Fruit fly (Drosophila melanogaster) whole organism, embryonic: ENCODE data around the gene CG1233.

Source experiments
- B-H1 ChIP-seq: fragments of 200-800 bp; sonication (Bioruptor generic); IDR thresholded peaks from 3 replicates; pipeline ENCODE4 v1.3.6; 2022; ENCODE audit warnings: missing biosample characterization, missing genetic modification characterization
- CG10147 ChIP-seq: fragments of 200-800 bp; sonication (Bioruptor generic); optimal IDR thresholded peaks from 2 replicates; lab custom pipeline; 2019; ENCODE audit warnings: missing biosample characterization, mild to moderate bottlenecking, missing genetic modification characterization, moderate library complexity
- CG11504 ChIP-seq: fragments of 200-800 bp; sonication (Bioruptor generic); optimal IDR thresholded peaks from 3 replicates; lab custom pipeline; 2019; ENCODE audit warnings: missing biosample characterization, mild to moderate bottlenecking, missing genetic modification characterization, moderate library complexity
- CG12299 ChIP-seq: fragments of 200-800 bp; sonication (Bioruptor generic); optimal IDR thresholded peaks from 2 replicates; lab custom pipeline; 2018; ENCODE audit warnings: missing biosample characterization, mild to moderate bottlenecking, missing genetic modification characterization
- CG14667 ChIP-seq: fragments of 200-800 bp; sonication (Bioruptor generic); IDR thresholded peaks from 2 replicates; pipeline ENCODE4 v1.3.6; 2022; ENCODE audit warnings: missing biosample characterization, missing genetic modification characterization
- CG14710 ChIP-seq: fragments of 200-800 bp; sonication (Bioruptor generic); optimal IDR thresholded peaks from 3 replicates; lab custom pipeline; 2019; ENCODE audit warnings: missing biosample characterization, mild to moderate bottlenecking, missing genetic modification characterization, moderate library complexity
- CG15269 ChIP-seq: fragments of 200-800 bp; sonication (Bioruptor generic); optimal IDR thresholded peaks from 2 replicates; lab custom pipeline; 2018; ENCODE audit warnings: missing biosample characterization, mild to moderate bottlenecking, missing genetic modification characterization, moderate library complexity
- CG15479 ChIP-seq: fragments of 200-800 bp; sonication (Bioruptor generic); optimal IDR thresholded peaks from 3 replicates; lab custom pipeline; 2019; ENCODE audit warnings: missing biosample characterization, mild to moderate bottlenecking, missing genetic modification characterization, moderate library complexity
- CG30020 ChIP-seq: fragments of 200-800 bp; optimal IDR thresholded peaks from 2 replicates; lab custom pipeline; 2019; ENCODE audit warnings: missing biosample characterization, mild to moderate bottlenecking, missing genetic modification characterization, moderate library complexity
- CG31388 ChIP-seq: fragments of 200-800 bp; sonication (Bioruptor generic); optimal IDR thresholded peaks from 2 replicates; lab custom pipeline; 2016; ENCODE audit warnings: missing biosample characterization, missing genetic modification characterization
- CG34422 ChIP-seq: fragments of 200-800 bp; sonication (Bioruptor generic); IDR thresholded peaks from 3 replicates; pipeline ENCODE4 v1.3.6; 2022; ENCODE audit warnings: missing biosample characterization, missing genetic modification characterization
- CG42726 ChIP-seq: fragments of 200-800 bp; sonication (Bioruptor generic); IDR thresholded peaks from 2 replicates; pipeline ENCODE4 v1.3.6; 2022; ENCODE audit warnings: missing biosample characterization, missing genetic modification characterization; ENCODE audit not compliant: partially characterized antibody
- CG7357 ChIP-seq: fragments of 200-800 bp; sonication (Bioruptor generic); IDR thresholded peaks from 3 replicates; pipeline ENCODE4 v1.3.6; 2022; ENCODE audit warnings: missing biosample characterization, missing genetic modification characterization
- CG8359 ChIP-seq: fragments of 200-800 bp; sonication (Bioruptor generic); optimal IDR thresholded peaks from 2 replicates; lab custom pipeline; 2017; ENCODE audit warnings: missing biosample characterization, mild to moderate bottlenecking, missing genetic modification characterization, borderline replicate concordance
- D ChIP-seq, 2 experiments: fragments of 200-800 bp in 1 of 2; fragments of >200 bp in 1 of 2; sonication (Bioruptor generic) in 1 of 2; optimal IDR thresholded peaks; 2 replicates in 1 of 2; 3 replicates in 1 of 2; lab custom pipeline; 2017; ENCODE audit warnings: mild to moderate bottlenecking in 1 of 2, missing biosample characterization in 1 of 2, missing genetic modification characterization in 1 of 2, missing genetic modification reagents in 1 of 2
- Dll ChIP-seq: fragments of 200-800 bp; sonication (Bioruptor generic); IDR thresholded peaks from 4 replicates; pipeline ENCODE4 v1.3.6; 2022; ENCODE audit warnings: missing biosample characterization, missing genetic modification characterization; ENCODE audit not compliant: partially characterized antibody
- Fer1 ChIP-seq: fragments of 200-800 bp; sonication (Bioruptor generic); optimal IDR thresholded peaks from 2 replicates; lab custom pipeline; 2017; ENCODE audit warnings: missing biosample characterization, mild to moderate bottlenecking, missing genetic modification characterization
- Gug ChIP-seq: fragments of 200-800 bp; sonication (Bioruptor generic); IDR thresholded peaks from 4 replicates; pipeline ENCODE4 v1.3.6; 2022; ENCODE audit warnings: missing biosample characterization, missing genetic modification characterization
- H15 ChIP-seq: fragments of 200-800 bp; sonication (Bioruptor generic); IDR thresholded peaks from 3 replicates; pipeline ENCODE4 v1.3.6; 2022; ENCODE audit warnings: missing biosample characterization, missing genetic modification characterization
- HLH4C ChIP-seq: fragments of 200-800 bp; sonication (Bioruptor generic); IDR thresholded peaks from 3 replicates; pipeline ENCODE4 v1.3.6; 2022; ENCODE audit warnings: missing biosample characterization, missing genetic modification characterization; ENCODE audit not compliant: partially characterized antibody
- HLH54F ChIP-seq: fragments of 200-800 bp; sonication (Bioruptor generic); optimal IDR thresholded peaks from 3 replicates; lab custom pipeline; 2016; ENCODE audit warnings: missing biosample characterization, missing genetic modification characterization
- HmgD ChIP-seq: fragments of 200-800 bp; sonication (Bioruptor generic); optimal IDR thresholded peaks from 3 replicates; lab custom pipeline; 2016; ENCODE audit warnings: missing biosample characterization, missing genetic modification characterization
- HmgZ ChIP-seq: fragments of 200-800 bp; sonication (Bioruptor generic); optimal IDR thresholded peaks from 2 replicates; lab custom pipeline; 2018; ENCODE audit warnings: missing biosample characterization, mild to moderate bottlenecking, missing genetic modification characterization
- Jarid2 ChIP-seq: fragments of 200-800 bp; sonication (Bioruptor generic); optimal IDR thresholded peaks from 3 replicates; lab custom pipeline; 2017; ENCODE audit warnings: mild to moderate bottlenecking, missing biosample characterization, missing genetic modification reagents, missing genetic modification characterization
- Kr ChIP-seq: fragments of 200-800 bp; sonication (Bioruptor generic); optimal IDR thresholded peaks from 2 replicates; lab custom pipeline; 2017; ENCODE audit warnings: missing biosample characterization, mild to moderate bottlenecking, missing genetic modification characterization
- MBD-R2 ChIP-seq: fragments of 200-800 bp; sonication (Bioruptor generic); IDR thresholded peaks from 2 replicates; pipeline ENCODE4 v1.3.6; 2022; ENCODE audit warnings: missing biosample characterization, missing genetic modification characterization
- NC2α ChIP-seq: fragments of 200-800 bp; sonication (Bioruptor generic); optimal IDR thresholded peaks from 2 replicates; lab custom pipeline; 2016; ENCODE audit warnings: missing biosample characterization, missing genetic modification characterization
- NFAT ChIP-seq: fragments of 200-800 bp; sonication (Bioruptor generic); IDR thresholded peaks from 2 replicates; pipeline ENCODE4 v1.3.6; 2022; ENCODE audit warnings: missing biosample characterization, missing genetic modification characterization
- Pdp1 ChIP-seq, 2 experiments: fragments of 200-800 bp; sonication (Bioruptor generic); optimal IDR thresholded peaks; 3 replicates each; lab custom pipeline; 2016; ENCODE audit warnings: missing biosample characterization in 2 of 2, missing genetic modification characterization in 2 of 2, mild to moderate bottlenecking in 1 of 2, moderate library complexity in 1 of 2
- Poxn ChIP-seq: fragments of 200-800 bp; sonication (Bioruptor generic); IDR thresholded peaks from 2 replicates; pipeline ENCODE4 v1.3.6; 2022; ENCODE audit warnings: missing biosample characterization, missing genetic modification characterization
- Sin3A ChIP-seq: fragments of >200 bp; optimal IDR thresholded peaks from 2 replicates; lab custom pipeline; 2018
- Spps ChIP-seq: fragments of 200-800 bp; sonication (Bioruptor generic); optimal IDR thresholded peaks from 2 replicates; lab custom pipeline; 2018; ENCODE audit warnings: missing biosample characterization, mild to moderate bottlenecking, missing genetic modification characterization
- Stat92E ChIP-seq, 3 experiments: fragments of >200 bp in 2 of 3; fragments of 200-800 bp in 1 of 3; sonication (Bioruptor generic) in 1 of 3; optimal IDR thresholded peaks; 2 replicates each; lab custom pipeline; 2017 to 2019; ENCODE audit warnings: missing biosample characterization in 3 of 3, missing genetic modification characterization in 3 of 3, mild to moderate bottlenecking in 1 of 3, moderate library complexity in 1 of 3
- cato ChIP-seq: fragments of 200-800 bp; sonication (Bioruptor generic); optimal IDR thresholded peaks from 2 replicates; lab custom pipeline; 2016; ENCODE audit warnings: missing biosample characterization, missing genetic modification characterization, borderline replicate concordance
- chinmo ChIP-seq: fragments of 200-800 bp; sonication (Bioruptor generic); IDR thresholded peaks from 4 replicates; pipeline ENCODE4 v1.3.6; 2022; ENCODE audit warnings: missing biosample characterization, missing genetic modification characterization; ENCODE audit not compliant: partially characterized antibody
- ci ChIP-seq: fragments of 200-800 bp; sonication (Bioruptor generic); IDR thresholded peaks from 3 replicates; pipeline ENCODE4 v1.3.6; 2022; ENCODE audit warnings: missing biosample characterization, missing genetic modification characterization
- dysf ChIP-seq: fragments of 200-800 bp; sonication (Bioruptor generic); IDR thresholded peaks from 3 replicates; pipeline ENCODE4 v1.3.6; 2022; ENCODE audit warnings: missing biosample characterization, missing genetic modification characterization
- ftz-f1 ChIP-seq: fragments of 200-800 bp; sonication (Bioruptor generic); optimal IDR thresholded peaks from 2 replicates; lab custom pipeline; 2016; ENCODE audit warnings: missing biosample characterization, missing genetic modification characterization
- luna ChIP-seq: fragments of 200-800 bp; sonication (Bioruptor generic); optimal IDR thresholded peaks from 2 replicates; lab custom pipeline; 2016; ENCODE audit warnings: missing biosample characterization, missing genetic modification characterization
- nerfin-1 ChIP-seq: fragments of 200-800 bp; sonication (Bioruptor generic); optimal IDR thresholded peaks from 3 replicates; lab custom pipeline; 2019; ENCODE audit warnings: missing biosample characterization, mild to moderate bottlenecking, missing genetic modification characterization, moderate library complexity
- pb ChIP-seq: fragments of 200-800 bp; sonication (Bioruptor generic); optimal IDR thresholded peaks from 3 replicates; lab custom pipeline; 2016; ENCODE audit warnings: missing biosample characterization, missing genetic modification characterization
- phol ChIP-seq: fragments of 200-800 bp; sonication (Bioruptor generic); optimal IDR thresholded peaks from 3 replicates; lab custom pipeline; 2018; ENCODE audit warnings: missing biosample characterization, mild to moderate bottlenecking, missing genetic modification characterization, moderate library complexity
- schlank ChIP-seq: fragments of 200-800 bp; sonication (Bioruptor generic); optimal IDR thresholded peaks from 2 replicates; lab custom pipeline; 2018; ENCODE audit warnings: missing biosample characterization, mild to moderate bottlenecking, missing genetic modification characterization
- sr ChIP-seq: fragments of 200-800 bp; sonication (Bioruptor generic); IDR thresholded peaks from 3 replicates; pipeline ENCODE4 v1.3.6; 2022; ENCODE audit warnings: missing biosample characterization, missing genetic modification characterization
- ssp ChIP-seq: fragments of 200-800 bp; sonication (Bioruptor generic); IDR thresholded peaks from 2 replicates; pipeline ENCODE4 v1.3.6; 2022; ENCODE audit warnings: missing biosample characterization, missing genetic modification characterization
- sug ChIP-seq: fragments of 200-800 bp; optimal IDR thresholded peaks from 2 replicates; lab custom pipeline; 2019; ENCODE audit warnings: missing biosample characterization, mild to moderate bottlenecking, missing genetic modification characterization, moderate library complexity
- usp ChIP-seq: fragments of >200 bp; optimal IDR thresholded peaks from 2 replicates; lab custom pipeline; 2017; ENCODE audit warnings: missing biosample characterization, missing genetic modification characterization

CG1233 gene

dm6 chr3L:346656-347640, 14.3 kb upstream of the CG1233 start, which contains the start of gene mth (continued):
- TF ChIP-seq dysf (GFP tag; lab: Robert Waterston, UW): peak; percentile 49; the same call in 2 of the 3 replicates
- peak; percentile 99 for TF ChIP-seq Dll (GFP tag; lab: Robert Waterston, UW)
- peak; percentile 99 for TF ChIP-seq HLH4C (GFP tag; lab: Robert Waterston, UW)
- peak; percentile 94 for TF ChIP-seq CG7357
- TF ChIP-seq CG14667 (GFP tag; lab: Robert Waterston, UW): no peak
- peak; percentile 50 to 64 for TF ChIP-seq Pdp1 (GFP tag; optimal IDR thresholded peaks at IDR 0.05; lab: Kevin White, UChicago)
- 0 out of 3 replicates have a peak, but pooled peaks have one; percentile 45 for TF ChIP-seq ci (GFP tag; lab: Robert Waterston, UW)
- no peak for TF ChIP-seq CG12299 (tag; lab: Kevin White, UChicago)
- TF ChIP-seq B-H1 (GFP tag; lab: Robert Waterston, UW): no peak; the same call in 2 of the 3 replicates
- TF ChIP-seq usp (GFP tag; lab: Kevin White, UChicago): no peak
- peak; percentile 87; the same call in 3 of the 4 replicates for TF ChIP-seq chinmo (GFP tag; lab: Robert Waterston, UW)
- peak; percentile 85 for TF ChIP-seq CG14710 (tag; lab: Kevin White, UChicago)
- TF ChIP-seq NC2α (GFP tag; lab: Kevin White, UChicago): peak; percentile 33
- TF ChIP-seq ftz-f1 (GFP tag; lab: Kevin White, UChicago): no peak
- TF ChIP-seq D (optimal IDR thresholded peaks at IDR 0.05; lab: Kevin White, UChicago): peak; percentile 56
- TF ChIP-seq D (GFP tag; optimal IDR thresholded peaks at IDR 0.05; lab: Kevin White, UChicago): no peak
- peak in 1 of 3 experiments; percentile 22 for TF ChIP-seq Stat92E (GFP tag; optimal IDR thresholded peaks at IDR 0.05; lab: Kevin White, UChicago)
- TF ChIP-seq sug (tag; lab: Kevin White, UChicago): peak; percentile 61
- TF ChIP-seq luna: peak; percentile 33
- TF ChIP-seq Poxn (GFP tag; lab: Robert Waterston, UW): no peak
- TF ChIP-seq CG42726 (GFP tag; lab: Robert Waterston, UW): peak; percentile 92
- TF ChIP-seq HmgD (GFP tag; lab: Kevin White, UChicago): no peak
- TF ChIP-seq phol (tag; lab: Kevin White, UChicago): peak; percentile 77
- peak; percentile 49; the same call in 1 of the 3 replicates for TF ChIP-seq H15 (GFP tag; lab: Robert Waterston, UW)
- TF ChIP-seq HmgZ (tag; lab: Kevin White, UChicago): peak; percentile 30
- no peak for TF ChIP-seq cato
- TF ChIP-seq Kr: no peak
- TF ChIP-seq pb (GFP tag; lab: Kevin White, UChicago): peak; percentile 15
- TF ChIP-seq CG15269 (tag; lab: Kevin White, UChicago): peak; percentile 12
- peak; percentile 32 for TF ChIP-seq HLH54F (GFP tag; lab: Kevin White, UChicago)
- TF ChIP-seq Gug (GFP tag; lab: Robert Waterston, UW): peak; percentile 48; the same call in 1 of the 4 replicates
- no peak for TF ChIP-seq CG15479
- peak; percentile 43 for TF ChIP-seq MBD-R2 (GFP tag; lab: Robert Waterston, UW)
- TF ChIP-seq CG34422: no peak
- TF ChIP-seq CG30020 (tag; lab: Kevin White, UChicago): peak; percentile 89
- no peak for TF ChIP-seq schlank (tag; lab: Kevin White, UChicago)
- TF ChIP-seq CG11504 (tag; lab: Kevin White, UChicago): peak; percentile 57
- peak; percentile 13 for TF ChIP-seq nerfin-1 (tag; lab: Kevin White, UChicago)
- no peak for TF ChIP-seq sr (GFP tag; lab: Robert Waterston, UW)
- TF ChIP-seq ssp (GFP tag; lab: Robert Waterston, UW): peak; percentile 96
- TF ChIP-seq Sin3A (lab: Kevin White, UChicago): peak; percentile 95
- no peak for TF ChIP-seq CG10147 (GFP tag; lab: Kevin White, UChicago)
- TF ChIP-seq Jarid2: peak; percentile 46
- no peak for TF ChIP-seq CG31388 (GFP tag; lab: Kevin White, UChicago)
- no peak for TF ChIP-seq Spps (tag; lab: Kevin White, UChicago)
- no peak for TF ChIP-seq CG8359 (GFP tag; lab: Kevin White, UChicago)
- TF ChIP-seq NFAT (GFP tag; lab: Robert Waterston, UW): no peak
- TF ChIP-seq Fer1: no peak
